Fruit fly (Drosophila melanogaster): ENCODE measurements around the gene CG6999.

DNA sequence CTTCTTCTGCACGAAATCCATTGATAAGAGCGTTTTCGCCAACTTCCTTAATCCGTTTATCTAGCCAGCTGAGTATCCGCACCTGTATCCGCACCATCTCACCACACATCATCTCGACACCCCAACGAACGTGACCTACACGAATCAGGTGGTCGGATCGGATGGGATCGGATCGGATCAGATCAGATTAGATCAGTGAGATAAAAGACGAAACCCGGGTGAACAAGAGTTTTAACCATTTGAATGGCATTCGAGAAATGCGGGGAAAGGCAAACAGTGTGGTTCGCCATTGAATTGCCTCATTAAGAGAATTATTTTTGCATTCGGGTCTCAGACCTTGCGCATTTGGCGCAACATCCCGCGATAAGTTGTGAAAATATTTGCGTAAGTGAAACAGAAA lies 43.3 kb upstream of the CG6999 start:
- no peak for TF ChIP-seq CG6854 (GFP tag; optimal IDR thresholded peaks at IDR 0.05)
- TF ChIP-seq CG3032 (tag; optimal IDR thresholded peaks at IDR 0.05): no peak
- TF ChIP-seq CG11294 (GFP tag; IDR thresholded peaks at IDR 0.05): no peak
- TF ChIP-seq pdm3 (GFP tag; optimal IDR thresholded peaks at IDR 0.05): no peak
- no peak for TF ChIP-seq CG11762 (GFP tag; optimal IDR thresholded peaks at IDR 0.05; ENCODE audit: insufficient read depth)
- no peak for TF ChIP-seq Blimp-1 (GFP tag; optimal IDR thresholded peaks at IDR 0.05)
- TF ChIP-seq CG6808 (GFP tag; optimal IDR thresholded peaks at IDR 0.05): no peak
- TF ChIP-seq Sox15 (GFP tag; optimal IDR thresholded peaks at IDR 0.05): no peak
- TF ChIP-seq esn (GFP tag; optimal IDR thresholded peaks at IDR 0.05): no peak
- TF ChIP-seq Sox102F (GFP tag; optimal IDR thresholded peaks at IDR 0.05): no peak
- no peak for TF ChIP-seq vri (GFP tag; optimal IDR thresholded peaks at IDR 0.05)
- TF ChIP-seq CG1621 (tag; optimal IDR thresholded peaks at IDR 0.05): no peak
- no peak for TF ChIP-seq Gug (GFP tag; IDR thresholded peaks at IDR 0.05)
- TF ChIP-seq CG8632 (GFP tag; optimal IDR thresholded peaks at IDR 0.05): no peak

Data from whole organism, prepupa.